Fruit fly (Drosophila melanogaster): ENCODE measurements around the gene TyrRII.
A peak's percentile ranks its signal among the peaks of the same experiment; 100 is the strongest.

DNA sequence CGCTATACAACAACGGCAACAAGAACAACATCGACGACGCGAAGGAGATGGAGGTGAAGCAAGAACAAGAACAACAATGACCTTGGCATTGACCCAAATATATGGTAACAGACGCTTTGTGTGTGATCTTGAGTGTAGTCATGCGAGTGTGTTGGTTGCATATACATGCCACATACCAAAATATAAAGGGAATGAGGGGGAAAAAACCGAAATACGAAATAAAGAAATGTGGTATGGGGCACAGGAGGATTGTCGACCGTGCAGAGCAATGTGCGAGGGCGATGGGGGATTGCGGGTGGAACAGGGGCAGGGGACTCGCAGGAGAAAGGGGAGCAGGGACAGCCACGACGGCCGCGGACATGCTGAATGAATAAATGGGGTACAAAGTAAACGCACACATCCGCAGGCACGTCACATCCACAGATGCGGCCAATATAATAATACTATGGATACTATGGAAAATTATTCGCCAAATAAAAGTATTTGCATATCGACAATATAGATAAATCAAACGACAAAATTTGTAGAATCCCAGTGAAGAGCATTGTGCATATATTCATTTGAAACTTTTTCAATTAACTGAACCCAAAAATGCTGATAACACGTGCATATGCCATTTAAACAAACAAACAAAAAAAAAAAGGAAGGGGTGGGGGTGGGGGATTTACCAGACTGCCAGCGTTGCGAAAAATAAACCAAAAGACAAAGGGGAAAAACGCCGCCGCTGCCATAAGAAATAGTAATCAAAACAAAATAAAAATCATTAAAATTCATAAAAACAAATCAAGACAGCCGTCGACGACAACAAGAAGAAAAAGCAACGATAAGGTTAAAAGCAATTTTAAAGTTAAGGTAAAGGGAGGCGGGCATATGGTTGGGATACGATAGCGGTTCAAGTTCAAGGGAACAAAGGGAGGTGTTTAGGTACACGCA is 30.2 kb upstream of the TyrRII start:
- TF ChIP-seq gl (tag; optimal IDR thresholded peaks at IDR 0.05): peak; percentile 50
- TF ChIP-seq EcR (GFP tag; optimal IDR thresholded peaks at IDR 0.05): peak; percentile 83
- TF ChIP-seq D1 (tag; optimal IDR thresholded peaks at IDR 0.05): no peak
- TF ChIP-seq Snoo (tag; optimal IDR thresholded peaks at IDR 0.05): no peak
- no peak for TF ChIP-seq CG4496 (GFP tag; IDR thresholded peaks at IDR 0.05)
- TF ChIP-seq CG14655 (GFP tag; optimal IDR thresholded peaks at IDR 0.05): no peak
- no peak for TF ChIP-seq Pif1B (GFP tag; optimal IDR thresholded peaks at IDR 0.05)
- TF ChIP-seq CG8159 (tag; optimal IDR thresholded peaks at IDR 0.05): peak; percentile 48
- peak; percentile 24 for TF ChIP-seq CG9948 (tag; optimal IDR thresholded peaks at IDR 0.05)
- TF ChIP-seq CG8301 (tag; optimal IDR thresholded peaks at IDR 0.05): no peak
- peak; percentile 6 for TF ChIP-seq CG13204 (GFP tag; optimal IDR thresholded peaks at IDR 0.05)
- no peak; the same call in 1 of the 2 replicates for TF ChIP-seq CG12605 (GFP tag; IDR thresholded peaks at IDR 0.05)
- no peak for TF ChIP-seq CG17806 (tag; optimal IDR thresholded peaks at IDR 0.05)

Data from whole organism, pupa.